Worm (Caenorhabditis elegans): Measurements from ENCODE around the gene cope-1.

Gene cope-1

ce11 chrIII:13458978-13459596 lies 33.0 kb downstream of the cope-1 start, which contains the start of gene tag-164:
Gene tag-164 (plus strand): TSS chrIII:13459546.
- no peak for TF ChIP-seq unc-62 (GFP tag; optimal IDR thresholded peaks at IDR 0.05)

DNA sequence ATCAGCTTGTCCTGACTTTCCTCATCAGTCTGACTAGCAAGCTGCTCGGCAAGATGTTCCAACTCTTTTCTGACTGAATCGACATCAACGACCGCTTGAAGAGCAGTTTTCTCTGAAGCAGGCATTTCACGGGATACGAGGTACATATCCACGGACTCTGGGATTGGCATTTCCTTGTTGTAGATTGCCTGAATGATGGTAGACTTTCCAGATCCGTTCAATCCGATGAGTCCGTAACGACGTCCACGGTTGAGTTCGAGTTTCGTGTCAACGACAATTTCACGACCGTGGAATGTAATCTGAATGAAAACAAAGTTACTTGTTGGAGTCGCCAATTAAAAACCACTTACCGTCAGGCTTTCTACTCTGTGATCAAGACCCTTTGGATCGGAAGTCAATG lies 35.5 kb downstream of the cope-1 start:
- TF ChIP-seq unc-62 (GFP tag; optimal IDR thresholded peaks at IDR 0.05) = no peak

DNA sequence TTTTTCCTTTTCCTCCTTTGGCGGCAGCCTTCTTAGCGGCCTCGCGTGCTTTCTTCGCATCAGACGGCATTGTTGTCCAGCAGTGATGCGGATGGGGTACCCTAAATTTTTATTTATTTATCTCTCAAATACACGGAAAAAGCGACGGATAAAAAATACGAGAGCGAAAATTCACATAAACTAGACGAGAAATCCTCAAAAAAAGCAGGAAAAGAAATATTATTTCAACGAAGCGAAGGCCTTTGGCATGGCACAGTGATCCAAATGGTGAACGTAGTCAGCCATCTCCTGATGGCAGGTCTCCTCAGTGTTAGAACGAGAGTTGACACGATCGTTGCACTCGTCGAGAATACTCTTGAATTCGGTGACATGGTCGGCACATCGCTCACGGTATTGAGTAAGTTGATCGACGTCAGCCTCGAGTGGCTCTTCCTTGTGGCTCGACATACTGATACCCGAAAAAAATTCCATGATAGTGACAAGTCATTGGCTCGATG lies 36.1 kb downstream of the cope-1 start, which contains the start of the genes abcf-2 and T27E9.2:
Gene abcf-2 (minus strand): TSS at position 101 of the 497 bp plus-strand sequence.
Gene T27E9.2 (minus strand): TSS at position 447 of the 497 bp plus-strand sequence.
- no peak for TF ChIP-seq unc-62 (GFP tag; optimal IDR thresholded peaks at IDR 0.05)

DNA sequence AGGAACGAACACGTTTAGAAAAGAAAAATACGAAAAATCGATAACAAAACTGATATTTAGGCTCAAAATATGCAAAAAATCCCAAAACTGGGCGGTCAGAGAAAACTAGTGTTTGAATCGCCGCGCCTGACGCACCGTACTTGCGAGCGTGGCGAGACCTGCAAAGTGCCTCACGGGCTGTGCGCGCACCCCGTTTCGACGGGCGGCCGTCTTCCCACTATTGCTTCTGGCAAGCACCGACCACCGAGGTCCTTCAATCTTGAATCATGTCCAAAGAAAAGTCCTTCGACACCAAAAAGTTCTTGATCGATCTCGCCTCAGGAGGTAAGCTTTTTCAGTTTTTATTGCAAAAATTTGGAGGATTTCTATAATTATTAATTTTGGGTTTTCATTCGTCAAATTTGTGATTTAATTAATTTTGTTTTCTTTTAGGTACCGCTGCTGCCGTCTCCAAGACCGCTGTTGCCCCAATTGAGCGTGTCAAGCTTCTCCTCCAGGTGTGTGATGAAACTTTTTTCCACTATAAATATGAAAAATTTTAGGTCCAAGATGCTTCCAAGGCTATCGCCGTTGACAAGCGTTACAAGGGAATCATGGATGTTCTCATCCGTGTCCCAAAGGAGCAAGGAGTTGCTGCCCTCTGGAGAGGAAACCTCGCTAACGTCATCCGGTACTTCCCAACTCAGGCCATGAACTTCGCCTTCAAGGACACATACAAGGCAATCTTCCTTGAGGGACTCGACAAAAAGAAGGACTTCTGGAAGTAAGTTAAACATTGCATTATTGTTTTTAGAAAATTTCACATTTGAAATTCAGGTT lies 37.1 kb downstream of the cope-1 start, which contains the start of gene ant-1.1:
Gene ant-1.1 (plus strand): TSS at position 199 of the 819 bp plus-strand sequence.
- TF ChIP-seq unc-62 (GFP tag; optimal IDR thresholded peaks at IDR 0.05) = no peak

DNA sequence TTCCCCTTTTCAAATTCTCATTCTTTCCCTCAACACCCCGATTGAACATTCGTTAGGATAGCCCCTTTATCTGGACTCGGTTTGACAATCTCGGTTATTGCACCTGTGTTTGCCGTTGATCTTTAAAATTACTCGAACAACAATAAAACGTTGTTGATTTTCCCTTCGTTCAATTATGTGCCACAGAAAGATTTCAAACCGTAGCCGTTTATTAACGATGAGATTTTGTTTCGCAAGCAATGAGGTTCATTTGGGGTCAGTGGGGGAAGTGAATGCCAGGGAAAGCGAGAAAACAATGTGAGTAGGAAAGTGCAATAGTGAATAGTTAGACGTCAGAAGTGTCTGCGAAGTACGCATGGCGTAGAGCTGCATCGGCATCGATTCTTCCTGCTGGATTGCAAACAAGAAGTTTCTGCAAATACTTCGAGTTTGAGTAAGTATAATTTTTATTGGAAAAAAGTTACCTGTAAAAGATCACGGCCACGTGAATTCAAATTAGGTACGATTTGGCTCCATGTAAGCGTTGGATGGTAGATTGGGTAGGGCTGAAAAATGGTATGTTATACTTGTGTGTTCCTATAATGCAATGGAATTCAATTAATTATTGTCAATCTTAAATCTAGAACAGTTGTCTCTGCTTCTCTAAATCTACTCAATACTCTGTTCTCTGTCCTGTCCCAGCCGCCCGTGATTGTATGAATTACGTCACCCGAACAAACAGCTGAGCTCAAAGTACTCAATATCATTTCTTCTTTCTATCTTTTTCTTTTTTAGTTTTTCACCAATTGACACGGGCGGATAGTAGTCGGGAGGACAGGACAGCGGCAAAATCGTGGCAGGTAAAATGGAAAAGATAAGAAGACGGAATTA lies 38.7 kb downstream of the cope-1 start, which contains the start of gene kel-3:
Gene kel-3 (plus strand): TSS at position 328 of the 870 bp plus-strand sequence.
- TF ChIP-seq unc-62 (GFP tag; optimal IDR thresholded peaks at IDR 0.05) = no peak

ce11 chrIII:13465918-13466592 lies 40.0 kb downstream of the cope-1 start, which contains the start of gene cdk-5:
Gene cdk-5 (minus strand): TSS chrIII:13466342.
- TF ChIP-seq unc-62 (GFP tag; optimal IDR thresholded peaks at IDR 0.05) = no peak

ce11 chrIII:13471504-13471903 lies 45.4 kb downstream of the cope-1 start, which contains the start of gene pssy-2:
Gene pssy-2 (plus strand): TSS chrIII:13471804.
- no peak for TF ChIP-seq unc-62 (GFP tag; optimal IDR thresholded peaks at IDR 0.05)

ce11 chrIII:13474482-13474881 lies 48.4 kb downstream of the cope-1 start:
- no peak for TF ChIP-seq unc-62 (GFP tag; optimal IDR thresholded peaks at IDR 0.05)

DNA sequence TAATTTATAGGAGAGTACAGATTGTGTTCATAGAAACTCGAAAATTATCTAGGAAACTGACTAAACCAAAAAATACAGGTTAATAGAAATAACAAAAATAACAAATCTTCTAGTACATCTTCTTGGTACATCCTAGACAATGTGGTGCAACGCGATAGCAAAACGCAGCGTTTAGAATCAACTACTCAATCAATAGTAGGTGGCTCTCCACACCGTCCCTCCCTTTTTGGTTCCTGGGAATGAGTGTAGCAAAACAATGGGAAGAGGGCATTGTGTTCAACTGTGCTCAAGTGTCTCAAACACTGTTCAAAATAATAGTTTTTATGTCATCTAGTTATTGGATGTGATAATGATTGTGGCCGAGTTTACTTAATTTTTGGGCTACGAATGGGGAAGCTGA lies 50.6 kb downstream of the cope-1 start, which contains the start of gene T27E9.6:
Gene T27E9.6 (minus strand): TSS at position 101 of the 400 bp plus-strand sequence.
- no peak for TF ChIP-seq unc-62 (GFP tag; optimal IDR thresholded peaks at IDR 0.05)
